Worm (Caenorhabditis elegans) whole organism, mixed stage, embryonic: ENCODE results near the gene F13E9.16.

ENCODE experiments used
- bed-3 ChIP-seq: fragments of 200-800 bp; sonication (Bioruptor generic); optimal IDR thresholded peaks from 3 replicates; lab custom pipeline; 2018; ENCODE audit warnings: mild to moderate bottlenecking, missing genetic modification characterization, moderate library complexity, missing compliant biosample characterization
- blmp-1 ChIP-seq: fragments of 150-350 bp; optimal IDR thresholded peaks from 2 replicates; lab custom pipeline; 2014; ENCODE audit warnings: missing biosample characterization, missing genetic modification characterization
- ceh-39 ChIP-seq: fragments of 150-350 bp; optimal IDR thresholded peaks from 2 replicates; lab custom pipeline; 2014; ENCODE audit warnings: missing biosample characterization, missing genetic modification characterization
- ceh-43 ChIP-seq: fragments of 200-800 bp; sonication (Bioruptor generic); optimal IDR thresholded peaks from 2 replicates; lab custom pipeline; 2018; ENCODE audit warnings: mild to moderate bottlenecking, missing genetic modification characterization, moderate library complexity, missing compliant biosample characterization
- ceh-83 ChIP-seq: fragments of 200-800 bp; sonication (Bioruptor generic); optimal IDR thresholded peaks from 2 replicates; lab custom pipeline; 2018; ENCODE audit warnings: mild to moderate bottlenecking, missing genetic modification characterization, missing compliant biosample characterization
- ces-1 ChIP-seq: fragments of 150-350 bp; optimal IDR thresholded peaks from 2 replicates; lab custom pipeline; 2014; ENCODE audit warnings: missing biosample characterization, missing genetic modification reagents, missing genetic modification characterization
- cnd-1 ChIP-seq: fragments of 200-800 bp; sonication (Bioruptor generic); optimal IDR thresholded peaks from 2 replicates; lab custom pipeline; 2018; ENCODE audit warnings: mild to moderate bottlenecking, missing genetic modification characterization, missing compliant biosample characterization
- drap-1 ChIP-seq: fragments of 200-800 bp; sonication (Bioruptor generic); optimal IDR thresholded peaks from 3 replicates; lab custom pipeline; 2018; ENCODE audit warnings: mild to moderate bottlenecking, missing genetic modification characterization, missing compliant biosample characterization
- elt-1 ChIP-seq: sonication (generic microtip); optimal IDR thresholded peaks from 2 replicates; lab custom pipeline; 2017; ENCODE audit warnings: missing genetic modification characterization, mild to moderate bottlenecking, missing compliant biosample characterization, antibody characterized with exemption, moderate library complexity, borderline replicate concordance; ENCODE audit not compliant: insufficient read depth
- elt-3 ChIP-seq: fragments of 150-350 bp; optimal IDR thresholded peaks from 2 replicates; lab custom pipeline; 2014; ENCODE audit warnings: missing biosample characterization, missing genetic modification characterization
- flh-1 ChIP-seq: fragments of 200-800 bp; sonication (Bioruptor generic); optimal IDR thresholded peaks from 2 replicates; lab custom pipeline; 2018; ENCODE audit warnings: mild to moderate bottlenecking, missing genetic modification characterization, moderate library complexity, missing compliant biosample characterization
- ham-2 ChIP-seq: fragments of 200-800 bp; sonication (Bioruptor generic); optimal IDR thresholded peaks from 2 replicates; lab custom pipeline; 2018; ENCODE audit warnings: mild to moderate bottlenecking, missing genetic modification characterization, missing compliant biosample characterization
- hlh-1 ChIP-seq: fragments of 150-350 bp; optimal IDR thresholded peaks from 2 replicates; lab custom pipeline; 2014; ENCODE audit warnings: missing biosample characterization, missing genetic modification reagents, missing genetic modification characterization
- lin-13 ChIP-seq: fragments of 150-350 bp; optimal IDR thresholded peaks from 2 replicates; lab custom pipeline; 2014; ENCODE audit warnings: missing biosample characterization, missing genetic modification characterization
- lin-32 ChIP-seq: fragments of 200-800 bp; sonication (Bioruptor generic); optimal IDR thresholded peaks from 2 replicates; lab custom pipeline; 2018; ENCODE audit warnings: mild to moderate bottlenecking, missing genetic modification characterization, missing compliant biosample characterization
- lsy-2 ChIP-seq: fragments of 150-350 bp; optimal IDR thresholded peaks from 2 replicates; lab custom pipeline; 2014; ENCODE audit warnings: missing biosample characterization, missing genetic modification characterization
- mab-5 ChIP-seq: fragments of 150-350 bp; optimal IDR thresholded peaks from 2 replicates; lab custom pipeline; 2014; ENCODE audit warnings: missing biosample characterization, missing genetic modification characterization
- mep-1 ChIP-seq: fragments of 150-350 bp; optimal IDR thresholded peaks from 2 replicates; lab custom pipeline; 2017; ENCODE audit warnings: missing biosample characterization, missing genetic modification reagents, missing genetic modification characterization, inconsistent platforms
- mls-2 ChIP-seq: sonication (generic microtip); optimal IDR thresholded peaks from 2 replicates; lab custom pipeline; 2016; ENCODE audit warnings: mild to moderate bottlenecking, missing genetic modification characterization, moderate library complexity, missing compliant biosample characterization
- nhr-12 ChIP-seq: fragments of 150-350 bp; optimal IDR thresholded peaks from 2 replicates; lab custom pipeline; 2014; ENCODE audit warnings: missing biosample characterization, missing genetic modification characterization
- nhr-2 ChIP-seq: fragments of 150-350 bp; optimal IDR thresholded peaks from 2 replicates; lab custom pipeline; 2014; ENCODE audit warnings: missing biosample characterization, missing genetic modification characterization
- nhr-237 ChIP-seq: fragments of 150-350 bp; optimal IDR thresholded peaks from 2 replicates; lab custom pipeline; 2014; ENCODE audit warnings: missing biosample characterization, missing genetic modification characterization
- nhr-28 ChIP-seq: fragments of 150-350 bp; optimal IDR thresholded peaks from 2 replicates; lab custom pipeline; 2014; ENCODE audit warnings: missing biosample characterization, missing genetic modification characterization
- pha-4 ChIP-seq: fragments of 150-350 bp; optimal IDR thresholded peaks from 2 replicates; lab custom pipeline; 2018; ENCODE audit warnings: missing biosample characterization, missing genetic modification reagents, missing genetic modification characterization
- snpc-4 ChIP-seq: fragments of 150-350 bp; optimal IDR thresholded peaks from 2 replicates; lab custom pipeline; 2014; ENCODE audit warnings: missing biosample characterization, missing genetic modification characterization
- tbx-8 ChIP-seq: fragments of 200-800 bp; sonication (Bioruptor generic); optimal IDR thresholded peaks from 2 replicates; lab custom pipeline; 2018; ENCODE audit warnings: mild to moderate bottlenecking, missing genetic modification characterization, moderate library complexity, missing compliant biosample characterization
- unc-120 ChIP-seq: sonication (generic microtip); optimal IDR thresholded peaks from 2 replicates; lab custom pipeline; 2017; ENCODE audit warnings: missing genetic modification characterization, missing compliant biosample characterization; ENCODE audit not compliant: poor library complexity, severe bottlenecking
- unc-39 ChIP-seq: fragments of 150-350 bp; optimal IDR thresholded peaks from 2 replicates; lab custom pipeline; 2014; ENCODE audit warnings: missing biosample characterization, missing genetic modification characterization
- unc-62 ChIP-seq: fragments of 150-350 bp; optimal IDR thresholded peaks from 2 replicates; lab custom pipeline; 2014; ENCODE audit warnings: missing biosample characterization, missing genetic modification reagents, missing genetic modification characterization

Gene F13E9.16

ce11 chrIV:10902476-10902875 lies 15.3 kb upstream of the F13E9.16 start:
- no peak for TF ChIP-seq ceh-83 (GFP tag; lab: Kevin White, UChicago)
- no peak for TF ChIP-seq elt-1 (tag; lab: Kevin White, UChicago)
- TF ChIP-seq nhr-28 (tag; lab: Kevin White, UChicago) = no peak
- TF ChIP-seq elt-3 (tag; lab: Kevin White, UChicago) = no peak
- no peak for TF ChIP-seq nhr-237 (tag; lab: Kevin White, UChicago)
- TF ChIP-seq lin-13 (tag; lab: Kevin White, UChicago) = no peak
- TF ChIP-seq tbx-8 (GFP tag; lab: Kevin White, UChicago) = no peak
- TF ChIP-seq pha-4 (tag; lab: Kevin White, UChicago) = no peak
- no peak for TF ChIP-seq blmp-1 (tag; lab: Kevin White, UChicago)
- no peak for TF ChIP-seq mab-5 (tag; lab: Kevin White, UChicago)
- no peak for TF ChIP-seq unc-39 (tag; lab: Kevin White, UChicago)
- TF ChIP-seq bed-3 (GFP tag; lab: Kevin White, UChicago) = no peak
- TF ChIP-seq snpc-4 (tag; lab: Kevin White, UChicago) = no peak
- TF ChIP-seq ceh-39 = no peak
- TF ChIP-seq mls-2 (tag; lab: Kevin White, UChicago) = no peak
- no peak for TF ChIP-seq flh-1 (GFP tag; lab: Kevin White, UChicago)
- no peak for TF ChIP-seq drap-1 (GFP tag; lab: Kevin White, UChicago)

ce11 chrIV:10900083-10900482 lies 12.9 kb upstream of the F13E9.16 start, which contains the start of gene srlf-30:
Gene srlf-30, plus strand, starts transcription at chrIV:10900383.
- TF ChIP-seq bed-3 (GFP tag; lab: Kevin White, UChicago) = no peak
- TF ChIP-seq ceh-83 (GFP tag; lab: Kevin White, UChicago) = no peak
- no peak for TF ChIP-seq nhr-2 (tag; lab: Kevin White, UChicago)
- TF ChIP-seq unc-120 (tag; lab: Kevin White, UChicago) = no peak
- TF ChIP-seq hlh-1 (tag; lab: Kevin White, UChicago) = no peak
- no peak for TF ChIP-seq unc-62 (GFP tag; lab: Kevin White, UChicago)
- no peak for TF ChIP-seq ces-1
- no peak for TF ChIP-seq elt-1 (tag; lab: Kevin White, UChicago)
- TF ChIP-seq, all 35 proteins: peak for 0

- no peak for TF ChIP-seq mls-2 (tag; lab: Kevin White, UChicago)
- no peak for TF ChIP-seq ceh-43
- TF ChIP-seq cnd-1 (tag; lab: Kevin White, UChicago) = no peak
- no peak for TF ChIP-seq tbx-8 (GFP tag; lab: Kevin White, UChicago)
- TF ChIP-seq unc-39 (tag; lab: Kevin White, UChicago) = no peak
- TF ChIP-seq ceh-83 (GFP tag; lab: Kevin White, UChicago) = no peak
- no peak for TF ChIP-seq nhr-12 (tag; lab: Kevin White, UChicago)
- TF ChIP-seq hlh-1 (tag; lab: Kevin White, UChicago) = no peak
- no peak for TF ChIP-seq flh-1 (GFP tag; lab: Kevin White, UChicago)
- no peak for TF ChIP-seq blmp-1 (tag; lab: Kevin White, UChicago)
- TF ChIP-seq mep-1 (tag; lab: Kevin White, UChicago) = no peak
- TF ChIP-seq nhr-2 (tag; lab: Kevin White, UChicago) = no peak
- no peak for TF ChIP-seq lsy-2 (tag; lab: Kevin White, UChicago)
- no peak for TF ChIP-seq nhr-237 (tag; lab: Kevin White, UChicago)
Observed at ce11 chrIV:10899091-10899490, 11.9 kb upstream of the F13E9.16 start, which contains the start of the genes F13E9.9 and F13E9.19. Gene F13E9.9, minus strand, starts transcription at chrIV:10899191. Gene F13E9.19, plus strand, starts transcription at chrIV:10899406.

- TF ChIP-seq blmp-1 (tag; lab: Kevin White, UChicago) (no peak), nhr-12 (tag; lab: Kevin White, UChicago) (no peak), nhr-237 (tag; lab: Kevin White, UChicago) (no peak), tbx-8 (GFP tag; lab: Kevin White, UChicago) (no peak), cnd-1 (tag; lab: Kevin White, UChicago) (no peak), elt-1 (tag; lab: Kevin White, UChicago) (no peak), nhr-28 (tag; lab: Kevin White, UChicago) (no peak), mep-1 (tag; lab: Kevin White, UChicago) (no peak), lin-32 (no peak), unc-39 (tag; lab: Kevin White, UChicago) (no peak), ceh-43 (no peak), ham-2 (no peak), flh-1 (GFP tag; lab: Kevin White, UChicago) (no peak), bed-3 (GFP tag; lab: Kevin White, UChicago) (no peak), pha-4 (tag; lab: Kevin White, UChicago) (no peak), lsy-2 (tag; lab: Kevin White, UChicago) (no peak)
- TF ChIP-seq, all 35 proteins: peak for 0
Observed at ce11 chrIV:10898160-10898559, 11.0 kb upstream of the F13E9.16 start.
